Fruit fly (Drosophila melanogaster) whole organism, embryonic: ENCODE data around the gene Paics.

Experiments used
- ATbp ChIP-seq: fragments of 200-800 bp; sonication (Bioruptor generic); optimal IDR thresholded peaks from 2 replicates; lab custom pipeline; 2017; ENCODE audit warnings: missing biosample characterization, mild to moderate bottlenecking, missing genetic modification characterization, missing genetic modification reagents
- CG11504 ChIP-seq: fragments of 200-800 bp; sonication (Bioruptor generic); optimal IDR thresholded peaks from 3 replicates; lab custom pipeline; 2019; ENCODE audit warnings: missing biosample characterization, mild to moderate bottlenecking, missing genetic modification characterization, moderate library complexity
- CG15479 ChIP-seq: fragments of 200-800 bp; sonication (Bioruptor generic); optimal IDR thresholded peaks from 3 replicates; lab custom pipeline; 2019; ENCODE audit warnings: missing biosample characterization, mild to moderate bottlenecking, missing genetic modification characterization, moderate library complexity
- CG16779 ChIP-seq: fragments of 200-800 bp; sonication (Bioruptor generic); IDR thresholded peaks from 2 replicates; pipeline ENCODE4 v1.3.6; 2022; ENCODE audit warnings: missing biosample characterization, missing genetic modification characterization
- CG16815 ChIP-seq: fragments of 200-800 bp; sonication (Bioruptor generic); optimal IDR thresholded peaks from 3 replicates; lab custom pipeline; 2017; ENCODE audit warnings: missing biosample characterization, mild to moderate bottlenecking, missing genetic modification characterization
- CG17612 ChIP-seq: fragments of 200-800 bp; sonication (Bioruptor generic); IDR thresholded peaks from 2 replicates; pipeline ENCODE4 v1.3.6; 2022; ENCODE audit warnings: missing biosample characterization, missing genetic modification characterization
- CG18011 ChIP-seq: fragments of 200-800 bp; sonication (Bioruptor generic); optimal IDR thresholded peaks from 2 replicates; lab custom pipeline; 2017; ENCODE audit warnings: missing biosample characterization, missing genetic modification characterization, mild to moderate bottlenecking, moderate library complexity, missing genotype
- CG30020 ChIP-seq: fragments of 200-800 bp; optimal IDR thresholded peaks from 2 replicates; lab custom pipeline; 2019; ENCODE audit warnings: missing biosample characterization, mild to moderate bottlenecking, missing genetic modification characterization, moderate library complexity
- CG33213 ChIP-seq: fragments of 200-800 bp; sonication (Bioruptor generic); optimal IDR thresholded peaks from 3 replicates; lab custom pipeline; 2016; ENCODE audit warnings: missing biosample characterization, missing genetic modification characterization
- CG3838 ChIP-seq: fragments of 200-800 bp; sonication (Bioruptor generic); optimal IDR thresholded peaks from 3 replicates; lab custom pipeline; 2016; ENCODE audit warnings: missing biosample characterization, missing genetic modification characterization
- CG43689 ChIP-seq: fragments of 200-800 bp; sonication (Bioruptor generic); IDR thresholded peaks from 2 replicates; pipeline ENCODE4 v1.3.6; 2022; ENCODE audit warnings: missing biosample characterization, missing genetic modification characterization
- CG4854 ChIP-seq: fragments of 200-800 bp; sonication (Bioruptor generic); optimal IDR thresholded peaks from 2 replicates; lab custom pipeline; 2016; ENCODE audit warnings: missing biosample characterization, missing genetic modification characterization, inconsistent platforms
- CG6272 ChIP-seq: fragments of 200-800 bp; sonication (Bioruptor generic); IDR thresholded peaks from 2 replicates; pipeline ENCODE4 v1.3.6; 2022; ENCODE audit warnings: missing biosample characterization, missing genetic modification characterization
- CG6854 ChIP-seq: fragments of 200-800 bp; sonication (Bioruptor generic); optimal IDR thresholded peaks from 3 replicates; lab custom pipeline; 2017; ENCODE audit warnings: missing biosample characterization, mild to moderate bottlenecking, missing genetic modification characterization
- CG7745 ChIP-seq: fragments of 200-800 bp; sonication (Bioruptor generic); optimal IDR thresholded peaks from 2 replicates; lab custom pipeline; 2018; ENCODE audit warnings: missing biosample characterization, mild to moderate bottlenecking, missing genetic modification characterization, moderate library complexity
- CG7987 ChIP-seq: fragments of 200-800 bp; sonication (Bioruptor generic); optimal IDR thresholded peaks from 2 replicates; lab custom pipeline; 2018; ENCODE audit warnings: missing biosample characterization, mild to moderate bottlenecking, missing genetic modification characterization, moderate library complexity
- CG8089 ChIP-seq: fragments of 200-800 bp; sonication (Bioruptor generic); optimal IDR thresholded peaks from 3 replicates; lab custom pipeline; 2016; ENCODE audit warnings: missing biosample characterization, missing genetic modification characterization
- D ChIP-seq, 2 experiments: fragments of 200-800 bp in 1 of 2; fragments of >200 bp in 1 of 2; sonication (Bioruptor generic) in 1 of 2; optimal IDR thresholded peaks; 2 replicates in 1 of 2; 3 replicates in 1 of 2; lab custom pipeline; 2017; ENCODE audit warnings: mild to moderate bottlenecking in 1 of 2, missing biosample characterization in 1 of 2, missing genetic modification characterization in 1 of 2, missing genetic modification reagents in 1 of 2
- Dbx ChIP-seq: fragments of 200-800 bp; sonication (Bioruptor generic); IDR thresholded peaks from 3 replicates; pipeline ENCODE4 v1.3.6; 2022; ENCODE audit warnings: missing biosample characterization, missing genetic modification characterization
- Fer1 ChIP-seq: fragments of 200-800 bp; sonication (Bioruptor generic); optimal IDR thresholded peaks from 2 replicates; lab custom pipeline; 2017; ENCODE audit warnings: missing biosample characterization, mild to moderate bottlenecking, missing genetic modification characterization
- Hmx ChIP-seq: fragments of 200-800 bp; sonication (Bioruptor generic); optimal IDR thresholded peaks from 2 replicates; lab custom pipeline; 2016; ENCODE audit warnings: missing biosample characterization, missing genetic modification characterization
- Jarid2 ChIP-seq: fragments of 200-800 bp; sonication (Bioruptor generic); optimal IDR thresholded peaks from 3 replicates; lab custom pipeline; 2017; ENCODE audit warnings: mild to moderate bottlenecking, missing biosample characterization, missing genetic modification reagents, missing genetic modification characterization
- NC2β ChIP-seq: fragments of 200-800 bp; sonication (Bioruptor generic); optimal IDR thresholded peaks from 2 replicates; lab custom pipeline; 2016; ENCODE audit warnings: missing biosample characterization, missing genetic modification characterization
- Opbp ChIP-seq: fragments of 200-800 bp; sonication (Bioruptor generic); IDR thresholded peaks from 3 replicates; pipeline ENCODE4 v1.3.6; 2022; ENCODE audit warnings: missing biosample characterization, missing genetic modification characterization; ENCODE audit not compliant: partially characterized antibody
- Pdp1 ChIP-seq, 2 experiments: fragments of 200-800 bp; sonication (Bioruptor generic); optimal IDR thresholded peaks; 3 replicates each; lab custom pipeline; 2016; ENCODE audit warnings: missing biosample characterization in 2 of 2, missing genetic modification characterization in 2 of 2, mild to moderate bottlenecking in 1 of 2, moderate library complexity in 1 of 2
- Ptx1 ChIP-seq: fragments of 200-800 bp; sonication (Bioruptor generic); IDR thresholded peaks from 2 replicates; pipeline ENCODE4 v1.3.6; 2022; ENCODE audit warnings: missing biosample characterization, missing genetic modification characterization
- Spps ChIP-seq: fragments of 200-800 bp; sonication (Bioruptor generic); optimal IDR thresholded peaks from 2 replicates; lab custom pipeline; 2018; ENCODE audit warnings: missing biosample characterization, mild to moderate bottlenecking, missing genetic modification characterization
- abd-A ChIP-seq: fragments of 200-800 bp; sonication (Bioruptor generic); optimal IDR thresholded peaks from 3 replicates; lab custom pipeline; 2019; ENCODE audit warnings: missing biosample characterization, mild to moderate bottlenecking, missing genetic modification characterization, moderate library complexity
- al ChIP-seq: fragments of 200-800 bp; sonication (Bioruptor generic); IDR thresholded peaks from 2 replicates; pipeline ENCODE4 v1.3.6; 2022; ENCODE audit warnings: missing biosample characterization, missing genetic modification characterization
- ato ChIP-seq: fragments of 200-800 bp; sonication (Bioruptor generic); IDR thresholded peaks from 2 replicates; pipeline ENCODE4 v1.3.6; 2022; ENCODE audit warnings: missing biosample characterization, missing genetic modification characterization; ENCODE audit not compliant: partially characterized antibody
- cad ChIP-seq: fragments of >200 bp; optimal IDR thresholded peaks from 2 replicates; lab custom pipeline; 2017; ENCODE audit warnings: missing biosample characterization, missing genetic modification characterization
- chif ChIP-seq, 2 experiments: fragments of 200-800 bp; sonication (Bioruptor generic); optimal IDR thresholded peaks; 3 replicates each; lab custom pipeline; 2016; ENCODE audit warnings: missing biosample characterization in 2 of 2, missing genetic modification characterization in 2 of 2
- crc ChIP-seq: fragments of 200-800 bp; sonication (Bioruptor generic); optimal IDR thresholded peaks from 2 replicates; lab custom pipeline; 2016; ENCODE audit warnings: missing biosample characterization, missing genetic modification characterization
- crol ChIP-seq: fragments of 200-800 bp; sonication (Bioruptor generic); IDR thresholded peaks from 2 replicates; pipeline ENCODE4 v1.3.6; 2022; ENCODE audit warnings: missing biosample characterization, missing genetic modification characterization
- cwo ChIP-seq: fragments of 200-800 bp; sonication (Bioruptor generic); optimal IDR thresholded peaks from 3 replicates; lab custom pipeline; 2017; ENCODE audit warnings: missing biosample characterization, missing genetic modification characterization, mild to moderate bottlenecking, moderate library complexity, missing genetic modification reagents
- dmrt99B ChIP-seq: fragments of 200-800 bp; sonication (Bioruptor generic); optimal IDR thresholded peaks from 2 replicates; lab custom pipeline; 2018; ENCODE audit warnings: missing biosample characterization, mild to moderate bottlenecking, missing genetic modification characterization, moderate library complexity
- ems ChIP-seq: fragments of 200-800 bp; sonication (Bioruptor generic); optimal IDR thresholded peaks from 3 replicates; lab custom pipeline; 2016; ENCODE audit warnings: missing biosample characterization, missing genetic modification characterization
- grau ChIP-seq: fragments of 200-800 bp; optimal IDR thresholded peaks from 3 replicates; lab custom pipeline; 2019; ENCODE audit warnings: missing biosample characterization, mild to moderate bottlenecking, missing genetic modification characterization, moderate library complexity
- h ChIP-seq: fragments of >200 bp; optimal IDR thresholded peaks from 2 replicates; lab custom pipeline; 2017
- ham ChIP-seq: fragments of 200-800 bp; sonication (Bioruptor generic); IDR thresholded peaks from 2 replicates; pipeline ENCODE4 v1.3.6; 2022; ENCODE audit warnings: missing biosample characterization, missing genetic modification characterization
- her ChIP-seq: fragments of 200-800 bp; sonication (Bioruptor generic); optimal IDR thresholded peaks from 2 replicates; lab custom pipeline; 2016; ENCODE audit warnings: missing biosample characterization, missing genetic modification characterization
- ken ChIP-seq: fragments of 200-800 bp; sonication (Bioruptor generic); IDR thresholded peaks from 3 replicates; pipeline ENCODE4 v1.3.6; 2022; ENCODE audit warnings: missing biosample characterization, missing genetic modification characterization
- lmd ChIP-seq: fragments of 200-800 bp; sonication (Bioruptor generic); IDR thresholded peaks from 2 replicates; pipeline ENCODE4 v1.3.6; 2022; ENCODE audit warnings: missing biosample characterization, missing genetic modification characterization
- nerfin-2 ChIP-seq: fragments of 200-800 bp; sonication (Bioruptor generic); IDR thresholded peaks from 2 replicates; pipeline ENCODE4 v1.3.6; 2022; ENCODE audit warnings: missing biosample characterization, missing genetic modification characterization; ENCODE audit not compliant: partially characterized antibody
- pfk ChIP-seq: fragments of 200-800 bp; sonication (Bioruptor generic); optimal IDR thresholded peaks from 2 replicates; lab custom pipeline; 2018; ENCODE audit warnings: missing biosample characterization, mild to moderate bottlenecking, missing genetic modification characterization, moderate library complexity
- pnt ChIP-seq: fragments of 200-800 bp; sonication (Bioruptor generic); optimal IDR thresholded peaks from 3 replicates; lab custom pipeline; 2016; ENCODE audit warnings: missing biosample characterization, missing genetic modification characterization
- prd ChIP-seq, 3 experiments: fragments of >200 bp in 2 of 3; fragments of 200-800 bp in 1 of 3; sonication (Bioruptor generic) in 1 of 3; optimal IDR thresholded peaks in 2 of 3; IDR thresholded peaks in 1 of 3; 2 replicates in 2 of 3; 3 replicates in 1 of 3; pipeline versions ENCODE4 v1.3.6 to Lab custom; 2017 to 2022; ENCODE audit warnings: missing biosample characterization in 1 of 3, missing genetic modification characterization in 1 of 3
- sqz ChIP-seq: fragments of 200-800 bp; sonication (Bioruptor generic); optimal IDR thresholded peaks from 3 replicates; lab custom pipeline; 2018; ENCODE audit warnings: missing biosample characterization, mild to moderate bottlenecking, missing genetic modification characterization
- sr ChIP-seq: fragments of 200-800 bp; sonication (Bioruptor generic); IDR thresholded peaks from 3 replicates; pipeline ENCODE4 v1.3.6; 2022; ENCODE audit warnings: missing biosample characterization, missing genetic modification characterization
- stwl ChIP-seq: fragments of 200-800 bp; sonication (Bioruptor generic); optimal IDR thresholded peaks from 3 replicates; lab custom pipeline; 2018; ENCODE audit warnings: missing biosample characterization, mild to moderate bottlenecking, missing genetic modification characterization, moderate library complexity

Paics gene

dm6 chrX:12752196-12752595 lies 8.2 kb downstream of the Paics start (continued):
- TF ChIP-seq CG18011 (GFP tag; lab: Kevin White, UChicago) (peak; percentile 91), crol (GFP tag; lab: Robert Waterston, UW) (peak; percentile 69; the same call in 1 of the 2 replicates), her (GFP tag; lab: Kevin White, UChicago) (peak; percentile 98), ems (GFP tag; lab: Kevin White, UChicago) (peak; percentile 99), nerfin-2 (no peak), CG16815 (GFP tag; lab: Kevin White, UChicago) (peak; percentile 99), dmrt99B (tag; lab: Kevin White, UChicago) (peak; percentile 99), pfk (GFP tag; lab: Kevin White, UChicago) (no peak), chif (GFP tag; optimal IDR thresholded peaks at IDR 0.05; lab: Kevin White, UChicago) (peak; percentile 99), CG11504 (tag; lab: Kevin White, UChicago) (peak; percentile 98), D (optimal IDR thresholded peaks at IDR 0.05; lab: Kevin White, UChicago) (no peak), D (GFP tag; optimal IDR thresholded peaks at IDR 0.05; lab: Kevin White, UChicago) (peak; percentile 99), Ptx1 (GFP tag; lab: Robert Waterston, UW) (peak; percentile 99), CG6272 (GFP tag; lab: Robert Waterston, UW) (peak; percentile 98), CG4854 (GFP tag; lab: Kevin White, UChicago) (peak; percentile 99), CG16779 (peak; percentile 98), ham (GFP tag; lab: Robert Waterston, UW) (peak; percentile 97), ATbp (GFP tag; lab: Kevin White, UChicago) (peak; percentile 98), sr (GFP tag; lab: Robert Waterston, UW) (peak; percentile 94), h (lab: Kevin White, UChicago) (no peak), abd-A (tag; lab: Kevin White, UChicago) (peak; percentile 91), Jarid2 (GFP tag; lab: Kevin White, UChicago) (peak; percentile 92), CG7987 (GFP tag; lab: Kevin White, UChicago) (peak; percentile 96), NC2β (GFP tag; lab: Kevin White, UChicago) (peak; percentile 99), pnt (GFP tag; lab: Kevin White, UChicago) (peak; percentile 99), grau (tag; lab: Kevin White, UChicago) (peak; percentile 99), crc (peak; percentile 98), Hmx (GFP tag; lab: Kevin White, UChicago) (peak; percentile 98), CG43689 (GFP tag; lab: Robert Waterston, UW) (peak; percentile 97), Opbp (GFP tag; lab: Robert Waterston, UW) (no peak), ken (GFP tag; lab: Robert Waterston, UW) (peak; percentile 99), CG3838 (peak; percentile 98), stwl (tag; lab: Kevin White, UChicago) (peak; percentile 82), CG30020 (peak; percentile 78), CG17612 (GFP tag; lab: Robert Waterston, UW) (peak; percentile 98), CG7745 (tag; lab: Kevin White, UChicago) (peak; percentile 87), Dbx (peak; percentile 99), al (peak; percentile 99), Pdp1 (GFP tag; optimal IDR thresholded peaks at IDR 0.05; lab: Kevin White, UChicago) (peak; percentile 88 to 99), CG8089 (GFP tag; lab: Kevin White, UChicago) (peak; percentile 99), prd (optimal IDR thresholded peaks at IDR 0.05; lab: Kevin White, UChicago) (no peak), prd (GFP tag; IDR thresholded peaks at IDR 0.05; lab: Robert Waterston, UW) (peak; percentile 100), Fer1 (GFP tag; lab: Kevin White, UChicago) (peak; percentile 99), sqz (GFP tag; lab: Kevin White, UChicago) (peak; percentile 93), cad (no peak), CG15479 (GFP tag; lab: Kevin White, UChicago) (no peak), CG33213 (peak; percentile 99), ato (GFP tag; lab: Robert Waterston, UW) (no peak), CG6854 (GFP tag; lab: Kevin White, UChicago) (peak; percentile 99), cwo (GFP tag; lab: Kevin White, UChicago) (peak; percentile 95), Spps (tag; lab: Kevin White, UChicago) (peak; percentile 99), lmd (GFP tag; lab: Robert Waterston, UW) (peak; percentile 99)
